Fruit fly (Drosophila melanogaster) whole organism, embryonic: Measurements from ENCODE around the gene CG7627.
A peak's percentile ranks its signal among the peaks of the same experiment; 100 is the strongest.

Experiments
- ATbp ChIP-seq: fragments of 200-800 bp; sonication (Bioruptor generic); optimal IDR thresholded peaks from 2 replicates; lab custom pipeline; 2017; ENCODE audit warnings: missing biosample characterization, mild to moderate bottlenecking, missing genetic modification characterization, missing genetic modification reagents
- BEAF-32 ChIP-seq: fragments of 200-800 bp; sonication (Bioruptor generic); optimal IDR thresholded peaks from 3 replicates; lab custom pipeline; 2017; ENCODE audit warnings: missing biosample characterization, missing genetic modification characterization, mild to moderate bottlenecking, moderate library complexity, missing genetic modification reagents
- Bdp1 ChIP-seq: fragments of 200-800 bp; sonication (Bioruptor generic); optimal IDR thresholded peaks from 3 replicates; lab custom pipeline; 2016; ENCODE audit warnings: missing biosample characterization, missing genetic modification characterization
- CG12236 ChIP-seq: fragments of 200-800 bp; sonication (Bioruptor generic); optimal IDR thresholded peaks from 2 replicates; lab custom pipeline; 2016; ENCODE audit warnings: missing biosample characterization, missing genetic modification characterization
- CG1233 ChIP-seq: fragments of 200-800 bp; sonication (Bioruptor generic); optimal IDR thresholded peaks from 4 replicates; lab custom pipeline; 2018; ENCODE audit warnings: missing biosample characterization, mild to moderate bottlenecking, missing genetic modification characterization
- CG13424 ChIP-seq: fragments of 200-800 bp; sonication (Bioruptor generic); optimal IDR thresholded peaks from 2 replicates; lab custom pipeline; 2019; ENCODE audit warnings: missing biosample characterization, mild to moderate bottlenecking, missing genetic modification characterization, moderate library complexity
- CG14667 ChIP-seq: fragments of 200-800 bp; sonication (Bioruptor generic); IDR thresholded peaks from 2 replicates; pipeline ENCODE4 v1.3.6; 2022; ENCODE audit warnings: missing biosample characterization, missing genetic modification characterization
- CG1529 ChIP-seq: fragments of 200-800 bp; sonication (Bioruptor generic); optimal IDR thresholded peaks from 3 replicates; lab custom pipeline; 2018; ENCODE audit warnings: missing biosample characterization, missing genetic modification characterization
- CG1603 ChIP-seq: fragments of 200-800 bp; sonication (Bioruptor generic); optimal IDR thresholded peaks from 2 replicates; lab custom pipeline; 2019; ENCODE audit warnings: missing biosample characterization, mild to moderate bottlenecking, missing genetic modification characterization, moderate library complexity
- CG17802 ChIP-seq: fragments of 200-800 bp; sonication (Bioruptor generic); optimal IDR thresholded peaks from 2 replicates; lab custom pipeline; 2018; ENCODE audit warnings: missing biosample characterization, mild to moderate bottlenecking, missing genetic modification characterization, moderate library complexity
- CG17829 ChIP-seq: fragments of 200-800 bp; optimal IDR thresholded peaks from 2 replicates; lab custom pipeline; 2019; ENCODE audit warnings: missing biosample characterization, mild to moderate bottlenecking, missing genetic modification characterization, moderate library complexity
- CG2116 ChIP-seq: fragments of 200-800 bp; sonication (Bioruptor generic); optimal IDR thresholded peaks from 3 replicates; lab custom pipeline; 2018; ENCODE audit warnings: missing biosample characterization, mild to moderate bottlenecking, missing genetic modification characterization
- CG2129 ChIP-seq: fragments of 200-800 bp; sonication (Bioruptor generic); IDR thresholded peaks from 2 replicates; pipeline ENCODE4 v1.3.6; 2022; ENCODE audit warnings: missing biosample characterization, missing genetic modification characterization; ENCODE audit not compliant: partially characterized antibody
- CG2712 ChIP-seq: fragments of 200-800 bp; optimal IDR thresholded peaks from 3 replicates; lab custom pipeline; 2019; ENCODE audit warnings: missing biosample characterization, mild to moderate bottlenecking, missing genetic modification characterization, moderate library complexity
- CG31441 ChIP-seq: fragments of 200-800 bp; sonication (Bioruptor generic); IDR thresholded peaks from 2 replicates; pipeline ENCODE4 v1.3.6; 2022; ENCODE audit warnings: missing biosample characterization, missing genetic modification characterization
- CG3407 ChIP-seq: fragments of 200-800 bp; sonication (Bioruptor generic); optimal IDR thresholded peaks from 2 replicates; lab custom pipeline; 2018; ENCODE audit warnings: missing biosample characterization, mild to moderate bottlenecking, missing genetic modification characterization
- CG3995 ChIP-seq: fragments of 200-800 bp; sonication (Bioruptor generic); optimal IDR thresholded peaks from 3 replicates; lab custom pipeline; 2016; ENCODE audit warnings: missing biosample characterization, missing genetic modification characterization
- CG42726 ChIP-seq: fragments of 200-800 bp; sonication (Bioruptor generic); IDR thresholded peaks from 2 replicates; pipeline ENCODE4 v1.3.6; 2022; ENCODE audit warnings: missing biosample characterization, missing genetic modification characterization; ENCODE audit not compliant: partially characterized antibody
- CG7963 ChIP-seq: fragments of 200-800 bp; sonication (Bioruptor generic); IDR thresholded peaks from 3 replicates; pipeline ENCODE4 v1.3.6; 2022; ENCODE audit warnings: missing biosample characterization, missing genetic modification characterization; ENCODE audit not compliant: partially characterized antibody
- CG7987 ChIP-seq: fragments of 200-800 bp; sonication (Bioruptor generic); optimal IDR thresholded peaks from 2 replicates; lab custom pipeline; 2018; ENCODE audit warnings: missing biosample characterization, mild to moderate bottlenecking, missing genetic modification characterization, moderate library complexity
- CG8924 ChIP-seq: fragments of 200-800 bp; optimal IDR thresholded peaks from 3 replicates; lab custom pipeline; 2019; ENCODE audit warnings: missing biosample characterization, mild to moderate bottlenecking, missing genetic modification characterization, moderate library complexity
- Deaf1 ChIP-seq: fragments of 200-800 bp; optimal IDR thresholded peaks from 3 replicates; lab custom pipeline; 2019; ENCODE audit warnings: missing biosample characterization, mild to moderate bottlenecking, missing genetic modification characterization, moderate library complexity
- Dip2 ChIP-seq: fragments of 200-800 bp; sonication (Bioruptor generic); IDR thresholded peaks from 2 replicates; pipeline ENCODE4 v1.3.6; 2022; ENCODE audit warnings: missing biosample characterization, missing genetic modification characterization
- Doc2 ChIP-seq: fragments of 200-800 bp; sonication (Bioruptor generic); IDR thresholded peaks from 2 replicates; pipeline ENCODE4 v1.3.6; 2022; ENCODE audit warnings: missing biosample characterization, missing genetic modification characterization
- Doc3 ChIP-seq: fragments of 200-800 bp; sonication (Bioruptor generic); IDR thresholded peaks from 3 replicates; pipeline ENCODE4 v1.3.6; 2022; ENCODE audit warnings: missing biosample characterization, missing genetic modification characterization; ENCODE audit not compliant: partially characterized antibody
- Dp ChIP-seq: fragments of 200-800 bp; sonication (Bioruptor generic); optimal IDR thresholded peaks from 2 replicates; lab custom pipeline; 2018; ENCODE audit warnings: missing biosample characterization, mild to moderate bottlenecking, missing genetic modification characterization, moderate library complexity
- E2f2 ChIP-seq: fragments of 200-800 bp; sonication (Bioruptor generic); IDR thresholded peaks from 2 replicates; pipeline ENCODE4 v1.3.6; 2022; ENCODE audit warnings: missing biosample characterization, missing genetic modification characterization
- Gsc ChIP-seq: fragments of 200-800 bp; sonication (Bioruptor generic); IDR thresholded peaks from 2 replicates; pipeline ENCODE4 v1.3.6; 2022; ENCODE audit warnings: missing biosample characterization, missing genetic modification characterization
- H15 ChIP-seq: fragments of 200-800 bp; sonication (Bioruptor generic); IDR thresholded peaks from 3 replicates; pipeline ENCODE4 v1.3.6; 2022; ENCODE audit warnings: missing biosample characterization, missing genetic modification characterization
- Lhr ChIP-seq: fragments of 200-800 bp; sonication (Bioruptor generic); optimal IDR thresholded peaks from 3 replicates; lab custom pipeline; 2017; ENCODE audit warnings: mild to moderate bottlenecking, missing biosample characterization, missing genetic modification reagents, missing genetic modification characterization
- Myb ChIP-seq: fragments of 200-800 bp; sonication (Bioruptor generic); optimal IDR thresholded peaks from 2 replicates; lab custom pipeline; 2016; ENCODE audit warnings: missing biosample characterization, missing genetic modification characterization
- PHDP ChIP-seq: fragments of 200-800 bp; sonication (Bioruptor generic); optimal IDR thresholded peaks from 3 replicates; lab custom pipeline; 2018; ENCODE audit warnings: missing biosample characterization, mild to moderate bottlenecking, missing genetic modification characterization, moderate library complexity
- Sin3A ChIP-seq: fragments of >200 bp; optimal IDR thresholded peaks from 2 replicates; lab custom pipeline; 2018
- bab2 ChIP-seq: fragments of 200-800 bp; sonication (Bioruptor generic); optimal IDR thresholded peaks from 2 replicates; lab custom pipeline; 2016; ENCODE audit warnings: missing biosample characterization, missing genetic modification characterization
- bcd ChIP-seq: fragments of 200-800 bp; sonication (Bioruptor generic); optimal IDR thresholded peaks from 2 replicates; lab custom pipeline; 2017; ENCODE audit warnings: missing biosample characterization, mild to moderate bottlenecking, missing genetic modification characterization
- crol ChIP-seq: fragments of 200-800 bp; sonication (Bioruptor generic); IDR thresholded peaks from 2 replicates; pipeline ENCODE4 v1.3.6; 2022; ENCODE audit warnings: missing biosample characterization, missing genetic modification characterization
- disco-r ChIP-seq: fragments of 200-800 bp; sonication (Bioruptor generic); optimal IDR thresholded peaks from 2 replicates; lab custom pipeline; 2016; ENCODE audit warnings: missing biosample characterization, missing genetic modification characterization
- ewg ChIP-seq: fragments of 200-800 bp; sonication (Bioruptor generic); optimal IDR thresholded peaks from 3 replicates; lab custom pipeline; 2017; ENCODE audit warnings: mild to moderate bottlenecking, missing biosample characterization, missing genetic modification reagents, missing genetic modification characterization
- fd3F ChIP-seq: fragments of 200-800 bp; sonication (Bioruptor generic); optimal IDR thresholded peaks from 2 replicates; lab custom pipeline; 2018; ENCODE audit warnings: missing biosample characterization, mild to moderate bottlenecking, missing genetic modification characterization, moderate library complexity
- kni ChIP-seq: fragments of 200-800 bp; sonication (Bioruptor generic); optimal IDR thresholded peaks from 3 replicates; lab custom pipeline; 2017; ENCODE audit warnings: mild to moderate bottlenecking, missing biosample characterization, missing genetic modification reagents, missing genetic modification characterization
- knrl ChIP-seq: fragments of 200-800 bp; sonication (Bioruptor generic); IDR thresholded peaks from 3 replicates; pipeline ENCODE4 v1.3.6; 2022; ENCODE audit warnings: missing biosample characterization, missing genetic modification characterization; ENCODE audit not compliant: partially characterized antibody
- lbe ChIP-seq: fragments of 200-800 bp; sonication (Bioruptor generic); optimal IDR thresholded peaks from 2 replicates; lab custom pipeline; 2016; ENCODE audit warnings: missing biosample characterization, mild to moderate bottlenecking, missing genetic modification characterization
- nerfin-1 ChIP-seq: fragments of 200-800 bp; sonication (Bioruptor generic); optimal IDR thresholded peaks from 3 replicates; lab custom pipeline; 2019; ENCODE audit warnings: missing biosample characterization, mild to moderate bottlenecking, missing genetic modification characterization, moderate library complexity
- nmo ChIP-seq: fragments of 200-800 bp; sonication (Bioruptor generic); optimal IDR thresholded peaks from 2 replicates; lab custom pipeline; 2018; ENCODE audit warnings: missing biosample characterization, mild to moderate bottlenecking, missing genetic modification characterization, moderate library complexity
- sd ChIP-seq: fragments of 200-800 bp; sonication (Bioruptor generic); optimal IDR thresholded peaks from 3 replicates; lab custom pipeline; 2018; ENCODE audit warnings: missing biosample characterization, mild to moderate bottlenecking, missing genetic modification characterization, moderate library complexity
- slp2 ChIP-seq: fragments of 200-800 bp; sonication (Bioruptor generic); optimal IDR thresholded peaks from 2 replicates; lab custom pipeline; 2016; ENCODE audit warnings: missing biosample characterization, missing genetic modification characterization
- tin ChIP-seq: fragments of 200-800 bp; sonication (Bioruptor generic); optimal IDR thresholded peaks from 3 replicates; lab custom pipeline; 2016; ENCODE audit warnings: missing biosample characterization, missing genetic modification characterization
- tx ChIP-seq: fragments of 200-800 bp; sonication (Bioruptor generic); optimal IDR thresholded peaks from 2 replicates; lab custom pipeline; 2016; ENCODE audit warnings: missing biosample characterization, missing genetic modification characterization
- wor ChIP-seq: fragments of 200-800 bp; sonication (Bioruptor generic); IDR thresholded peaks from 2 replicates; pipeline ENCODE4 v1.3.6; 2022; ENCODE audit warnings: missing biosample characterization, missing genetic modification characterization

The CG7627 gene

DNA sequence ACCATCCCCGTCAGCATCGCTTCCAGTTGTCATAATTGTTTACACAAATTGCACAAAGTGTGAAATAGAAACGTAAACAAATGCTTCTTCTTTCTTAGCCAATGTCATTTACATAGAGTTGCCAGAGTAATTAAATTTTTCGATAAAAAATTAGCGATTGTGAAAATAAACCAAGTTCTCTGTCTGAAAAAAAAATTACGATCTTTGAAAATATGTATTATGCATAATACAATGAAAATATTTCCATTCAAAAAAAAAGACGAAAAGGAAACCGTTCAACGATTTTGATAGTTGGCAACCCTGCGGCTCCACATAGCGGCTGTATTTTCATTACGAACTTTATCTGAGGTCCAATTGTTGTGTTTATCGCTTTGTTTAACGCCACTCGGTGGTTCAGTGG lies 51.2 kb downstream of the CG7627 start, which contains the start of the genes CG7810 and CG7806 (continued):
- peak; percentile 40 for TF ChIP-seq CG7987 (GFP tag; lab: Kevin White, UChicago)
- no peak for TF ChIP-seq Dip2 (GFP tag; lab: Robert Waterston, UW)
- peak; percentile 92 for TF ChIP-seq CG2116 (GFP tag; lab: Kevin White, UChicago)
- peak; percentile 72 for TF ChIP-seq Bdp1 (GFP tag; lab: Kevin White, UChicago)
- peak; percentile 88 for TF ChIP-seq fd3F (GFP tag; lab: Kevin White, UChicago)
- peak; percentile 89 for TF ChIP-seq slp2 (GFP tag; lab: Kevin White, UChicago)
- TF ChIP-seq CG1233 = peak; percentile 80
- TF ChIP-seq Deaf1 (tag; lab: Kevin White, UChicago) = no peak
- TF ChIP-seq Doc2 (GFP tag; lab: Robert Waterston, UW) = no peak
- peak; percentile 58; the same call in 1 of the 2 replicates for TF ChIP-seq crol
- peak; percentile 86 for TF ChIP-seq CG1529 (GFP tag; lab: Kevin White, UChicago)
- TF ChIP-seq Myb = peak; percentile 77
- no peak for TF ChIP-seq CG42726 (GFP tag; lab: Robert Waterston, UW)
- TF ChIP-seq bcd = peak; percentile 81
- TF ChIP-seq CG7963 (GFP tag; lab: Robert Waterston, UW) = no peak
- peak; percentile 38 for TF ChIP-seq CG17802
- peak; percentile 77 for TF ChIP-seq Lhr (GFP tag; lab: Kevin White, UChicago)
- peak; percentile 73 for TF ChIP-seq CG14667 (GFP tag; lab: Robert Waterston, UW)
- peak; percentile 94 for TF ChIP-seq CG13424 (tag; lab: Kevin White, UChicago)
- peak; percentile 86 for TF ChIP-seq H15 (GFP tag; lab: Robert Waterston, UW)
- no peak for TF ChIP-seq ATbp (GFP tag; lab: Kevin White, UChicago)
- peak; percentile 80 for TF ChIP-seq E2f2
- TF ChIP-seq bab2 (GFP tag; lab: Kevin White, UChicago) = peak; percentile 91
- no peak for TF ChIP-seq Gsc (GFP tag; lab: Robert Waterston, UW)
- peak; percentile 91 for TF ChIP-seq CG12236
- peak; percentile 42 for TF ChIP-seq kni (GFP tag; lab: Kevin White, UChicago)
- TF ChIP-seq disco-r (GFP tag; lab: Kevin White, UChicago) = peak; percentile 82
- peak; percentile 92 for TF ChIP-seq nmo (GFP tag; lab: Kevin White, UChicago)
- peak; percentile 83 for TF ChIP-seq CG3407 (GFP tag; lab: Kevin White, UChicago)
- TF ChIP-seq, all 482 proteins: peak for 407

DNA sequence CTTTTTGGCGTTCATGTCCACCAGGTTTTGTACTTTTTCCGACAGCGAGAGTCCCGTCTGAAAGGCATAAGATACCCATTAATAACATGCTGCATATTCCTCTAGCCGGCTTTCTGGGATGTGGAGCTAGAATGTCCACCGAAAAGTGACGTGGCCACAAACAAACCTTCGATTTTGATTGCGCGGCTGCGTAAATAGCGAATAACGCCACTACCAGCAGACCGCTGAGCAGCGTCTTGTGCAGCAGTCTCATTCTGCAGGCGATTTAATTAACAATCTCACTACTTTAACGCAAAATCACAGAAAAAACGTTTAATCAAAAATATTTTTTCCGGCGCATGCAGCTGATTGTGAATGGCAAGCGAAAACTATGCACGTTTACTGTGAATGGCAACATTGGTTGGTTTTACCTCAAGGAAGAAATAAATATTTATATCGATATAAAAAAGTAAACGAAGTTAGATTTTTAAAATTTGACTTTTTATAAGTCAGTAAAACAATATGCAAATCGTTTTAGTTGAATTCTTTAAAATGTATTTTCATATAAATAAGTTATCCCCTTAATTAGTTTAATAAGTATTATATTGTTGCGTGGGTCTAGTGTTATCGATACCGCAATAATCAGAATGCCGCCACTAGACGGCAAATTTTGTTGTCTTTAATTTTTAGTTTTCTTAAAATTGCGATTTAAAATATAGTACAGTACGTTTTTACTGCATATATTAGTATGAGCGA lies 54.3 kb downstream of the CG7627 start, which contains the start of the genes Ostgamma and Mettl14:
TSS of gene Ostgamma (minus strand) at position 376 of the 735 bp plus-strand sequence.
TSS of gene Mettl14 (plus strand) at position 611 of the 735 bp plus-strand sequence.
- TF ChIP-seq Doc3 = peak; percentile 71
- TF ChIP-seq CG2712 = peak; percentile 84
- TF ChIP-seq Dp (GFP tag; lab: Kevin White, UChicago) = peak; percentile 35
- TF ChIP-seq PHDP (tag; lab: Kevin White, UChicago) = peak; percentile 16
- no peak for TF ChIP-seq kni (GFP tag; lab: Kevin White, UChicago)
- TF ChIP-seq CG2129 (GFP tag; lab: Robert Waterston, UW) = peak; percentile 66
- TF ChIP-seq tx (GFP tag; lab: Kevin White, UChicago) = no peak
- TF ChIP-seq tin (GFP tag; lab: Kevin White, UChicago) = peak; percentile 7
- peak; percentile 82 for TF ChIP-seq BEAF-32 (GFP tag; lab: Kevin White, UChicago)
- TF ChIP-seq knrl (GFP tag; lab: Robert Waterston, UW) = peak; percentile 78; the same call in 1 of the 3 replicates
- TF ChIP-seq CG17829 (tag; lab: Kevin White, UChicago) = peak; percentile 41
- peak; percentile 6 for TF ChIP-seq Sin3A (lab: Kevin White, UChicago)
- TF ChIP-seq CG8924 (tag; lab: Kevin White, UChicago) = peak; percentile 43
- peak; percentile 7 for TF ChIP-seq CG1603 (tag; lab: Kevin White, UChicago)
- TF ChIP-seq nerfin-1 (tag; lab: Kevin White, UChicago) = peak; percentile 24
- TF ChIP-seq lbe (GFP tag; lab: Kevin White, UChicago) = peak; percentile 44
- TF ChIP-seq CG3995 (GFP tag; lab: Kevin White, UChicago) = peak; percentile 77
- TF ChIP-seq sd = peak; percentile 54
- 0 out of 2 replicates have a peak, but pooled peaks have one; percentile 32 for TF ChIP-seq CG31441
- TF ChIP-seq ewg (GFP tag; lab: Kevin White, UChicago) = peak; percentile 14
- no peak for TF ChIP-seq wor (GFP tag; lab: Robert Waterston, UW)
